Fruit fly (Drosophila melanogaster) whole organism, embryonic: Measurements from ENCODE around the gene CG14966.
A peak's percentile ranks its signal among the peaks of the same experiment; 100 is the strongest.

Experiments used
- Bdp1 ChIP-seq: fragments of 200-800 bp; sonication (Bioruptor generic); optimal IDR thresholded peaks from 3 replicates; lab custom pipeline; 2016; ENCODE audit warnings: missing biosample characterization, missing genetic modification characterization
- Bgb ChIP-seq: fragments of 200-800 bp; sonication (Bioruptor generic); IDR thresholded peaks from 2 replicates; pipeline ENCODE4 v1.3.6; 2022; ENCODE audit warnings: missing biosample characterization, missing genetic modification characterization; ENCODE audit not compliant: partially characterized antibody
- Bteb2 ChIP-seq: fragments of 200-800 bp; sonication (Bioruptor generic); optimal IDR thresholded peaks from 2 replicates; lab custom pipeline; 2016; ENCODE audit warnings: missing biosample characterization, missing genetic modification characterization
- CG10565 ChIP-seq: fragments of 200-800 bp; sonication (Bioruptor generic); optimal IDR thresholded peaks from 3 replicates; lab custom pipeline; 2016; ENCODE audit warnings: missing biosample characterization, mild to moderate bottlenecking, missing genetic modification characterization
- CG11093 ChIP-seq: fragments of 200-800 bp; sonication (Bioruptor generic); IDR thresholded peaks from 3 replicates; pipeline ENCODE4 v1.3.6; 2022; ENCODE audit warnings: missing biosample characterization, missing genetic modification characterization
- CG12155 ChIP-seq: fragments of 200-800 bp; sonication (Bioruptor generic); optimal IDR thresholded peaks from 3 replicates; lab custom pipeline; 2016; ENCODE audit warnings: missing biosample characterization, missing genetic modification characterization
- CG12744 ChIP-seq: fragments of 200-800 bp; sonication (Bioruptor generic); optimal IDR thresholded peaks from 2 replicates; lab custom pipeline; 2016; ENCODE audit warnings: missing biosample characterization, missing genetic modification characterization
- CG14965 ChIP-seq: fragments of 200-800 bp; sonication (Bioruptor generic); optimal IDR thresholded peaks from 2 replicates; lab custom pipeline; 2016; ENCODE audit warnings: missing biosample characterization, missing genetic modification characterization, borderline replicate concordance
- CG16863 ChIP-seq: fragments of 200-800 bp; sonication (Bioruptor generic); optimal IDR thresholded peaks from 3 replicates; lab custom pipeline; 2016; ENCODE audit warnings: missing biosample characterization, missing genetic modification characterization
- CG17829 ChIP-seq: fragments of 200-800 bp; optimal IDR thresholded peaks from 2 replicates; lab custom pipeline; 2019; ENCODE audit warnings: missing biosample characterization, mild to moderate bottlenecking, missing genetic modification characterization, moderate library complexity
- CG2116 ChIP-seq: fragments of 200-800 bp; sonication (Bioruptor generic); optimal IDR thresholded peaks from 3 replicates; lab custom pipeline; 2018; ENCODE audit warnings: missing biosample characterization, mild to moderate bottlenecking, missing genetic modification characterization
- CG2129 ChIP-seq: fragments of 200-800 bp; sonication (Bioruptor generic); IDR thresholded peaks from 2 replicates; pipeline ENCODE4 v1.3.6; 2022; ENCODE audit warnings: missing biosample characterization, missing genetic modification characterization; ENCODE audit not compliant: partially characterized antibody
- CG2202 ChIP-seq: fragments of 200-800 bp; sonication (Bioruptor generic); optimal IDR thresholded peaks from 2 replicates; lab custom pipeline; 2018; ENCODE audit warnings: missing biosample characterization, mild to moderate bottlenecking, missing genetic modification characterization
- CG2678 ChIP-seq: fragments of 200-800 bp; sonication (Bioruptor generic); optimal IDR thresholded peaks from 3 replicates; lab custom pipeline; 2019; ENCODE audit warnings: missing biosample characterization, mild to moderate bottlenecking, missing genetic modification characterization, moderate library complexity
- CG4360 ChIP-seq: fragments of 200-800 bp; sonication (Bioruptor generic); IDR thresholded peaks from 2 replicates; pipeline ENCODE4 v1.3.6; 2022; ENCODE audit warnings: missing biosample characterization, missing genetic modification characterization
- CG4424 ChIP-seq: fragments of 200-800 bp; sonication (Bioruptor generic); optimal IDR thresholded peaks from 3 replicates; lab custom pipeline; 2016; ENCODE audit warnings: missing biosample characterization, missing genetic modification characterization
- CG6683 ChIP-seq: fragments of 200-800 bp; sonication (Bioruptor generic); optimal IDR thresholded peaks from 2 replicates; lab custom pipeline; 2017; ENCODE audit warnings: missing biosample characterization, mild to moderate bottlenecking, missing genetic modification characterization, missing genetic modification reagents
- CG9817 ChIP-seq: fragments of 200-800 bp; sonication (Bioruptor generic); optimal IDR thresholded peaks from 2 replicates; lab custom pipeline; 2018; ENCODE audit warnings: missing biosample characterization, mild to moderate bottlenecking, missing genetic modification characterization, moderate library complexity
- CHES-1-like ChIP-seq: fragments of 200-800 bp; sonication (Bioruptor generic); optimal IDR thresholded peaks from 2 replicates; lab custom pipeline; 2016; ENCODE audit warnings: missing biosample characterization, missing genetic modification characterization
- CrebB ChIP-seq: fragments of 200-800 bp; sonication (Bioruptor generic); optimal IDR thresholded peaks from 3 replicates; lab custom pipeline; 2018; ENCODE audit warnings: missing biosample characterization, mild to moderate bottlenecking, missing genetic modification characterization
- D19A ChIP-seq: fragments of 200-800 bp; optimal IDR thresholded peaks from 3 replicates; lab custom pipeline; 2019; ENCODE audit warnings: missing biosample characterization, mild to moderate bottlenecking, missing genetic modification characterization, moderate library complexity
- Dfd ChIP-seq, 2 experiments: fragments of >200 bp; optimal IDR thresholded peaks; 2 replicates each; lab custom pipeline; 2017; ENCODE audit warnings: missing biosample characterization in 2 of 2, missing genetic modification characterization in 2 of 2
- Dp ChIP-seq: fragments of 200-800 bp; sonication (Bioruptor generic); optimal IDR thresholded peaks from 2 replicates; lab custom pipeline; 2018; ENCODE audit warnings: missing biosample characterization, mild to moderate bottlenecking, missing genetic modification characterization, moderate library complexity
- Fer1 ChIP-seq: fragments of 200-800 bp; sonication (Bioruptor generic); optimal IDR thresholded peaks from 2 replicates; lab custom pipeline; 2017; ENCODE audit warnings: missing biosample characterization, mild to moderate bottlenecking, missing genetic modification characterization
- Fer3 ChIP-seq: fragments of 200-800 bp; sonication (Bioruptor generic); optimal IDR thresholded peaks from 2 replicates; lab custom pipeline; 2018; ENCODE audit warnings: missing biosample characterization, mild to moderate bottlenecking, missing genetic modification characterization, moderate library complexity
- H2.0 ChIP-seq: fragments of 200-800 bp; sonication (Bioruptor generic); IDR thresholded peaks from 2 replicates; pipeline ENCODE4 v1.3.6; 2022; ENCODE audit warnings: missing biosample characterization, missing genetic modification characterization
- Hr39 ChIP-seq: fragments of >200 bp; optimal IDR thresholded peaks from 2 replicates; lab custom pipeline; 2017
- Mes4 ChIP-seq: fragments of 200-800 bp; sonication (Bioruptor generic); optimal IDR thresholded peaks from 2 replicates; lab custom pipeline; 2016; ENCODE audit warnings: missing biosample characterization, missing genetic modification characterization
- Optix ChIP-seq: fragments of 200-800 bp; sonication (Bioruptor generic); IDR thresholded peaks from 3 replicates; pipeline ENCODE4 v1.3.6; 2022; ENCODE audit warnings: missing biosample characterization, missing genetic modification characterization
- Rfx ChIP-seq: fragments of 200-800 bp; sonication (Bioruptor generic); IDR thresholded peaks from 2 replicates; pipeline ENCODE4 v1.3.6; 2022; ENCODE audit warnings: missing biosample characterization, missing genetic modification characterization
- Rx ChIP-seq: fragments of 200-800 bp; sonication (Bioruptor generic); IDR thresholded peaks from 2 replicates; pipeline ENCODE4 v1.3.6; 2022; ENCODE audit warnings: missing biosample characterization, missing genetic modification characterization
- Tbp ChIP-seq: fragments of >200 bp; optimal IDR thresholded peaks from 2 replicates; lab custom pipeline; 2018; ENCODE audit warnings: missing biosample characterization, missing genetic modification characterization
- Xbp1 ChIP-seq: fragments of 200-800 bp; sonication (Bioruptor generic); optimal IDR thresholded peaks from 3 replicates; lab custom pipeline; 2016; ENCODE audit warnings: missing biosample characterization, mild to moderate bottlenecking, missing genetic modification characterization
- danr ChIP-seq: fragments of 200-800 bp; sonication (Bioruptor generic); IDR thresholded peaks from 2 replicates; pipeline ENCODE4 v1.3.6; 2022; ENCODE audit warnings: missing biosample characterization, missing genetic modification characterization
- dm ChIP-seq: fragments of 200-800 bp; sonication (Bioruptor generic); optimal IDR thresholded peaks from 3 replicates; lab custom pipeline; 2016; ENCODE audit warnings: missing biosample characterization, missing genetic modification characterization
- dmrt11E ChIP-seq: fragments of 200-800 bp; sonication (Bioruptor generic); optimal IDR thresholded peaks from 3 replicates; lab custom pipeline; 2018; ENCODE audit warnings: missing biosample characterization, mild to moderate bottlenecking, missing genetic modification characterization, moderate library complexity
- dysf ChIP-seq: fragments of 200-800 bp; sonication (Bioruptor generic); IDR thresholded peaks from 3 replicates; pipeline ENCODE4 v1.3.6; 2022; ENCODE audit warnings: missing biosample characterization, missing genetic modification characterization
- ems ChIP-seq: fragments of 200-800 bp; sonication (Bioruptor generic); optimal IDR thresholded peaks from 3 replicates; lab custom pipeline; 2016; ENCODE audit warnings: missing biosample characterization, missing genetic modification characterization
- fu2 ChIP-seq: fragments of 200-800 bp; sonication (Bioruptor generic); optimal IDR thresholded peaks from 2 replicates; lab custom pipeline; 2016; ENCODE audit warnings: missing biosample characterization, missing genetic modification characterization
- grau ChIP-seq: fragments of 200-800 bp; optimal IDR thresholded peaks from 3 replicates; lab custom pipeline; 2019; ENCODE audit warnings: missing biosample characterization, mild to moderate bottlenecking, missing genetic modification characterization, moderate library complexity
- grn ChIP-seq: fragments of 200-800 bp; sonication (Bioruptor generic); optimal IDR thresholded peaks from 3 replicates; lab custom pipeline; 2017; ENCODE audit warnings: missing biosample characterization, missing genetic modification characterization
- gsb-n ChIP-seq: fragments of 200-800 bp; sonication (Bioruptor generic); optimal IDR thresholded peaks from 3 replicates; lab custom pipeline; 2018; ENCODE audit warnings: missing biosample characterization, mild to moderate bottlenecking, missing genetic modification characterization
- maf-S ChIP-seq: fragments of 200-800 bp; sonication (Bioruptor generic); optimal IDR thresholded peaks from 2 replicates; lab custom pipeline; 2016; ENCODE audit warnings: missing biosample characterization, missing genetic modification characterization
- nau ChIP-seq: fragments of 200-800 bp; sonication (Bioruptor generic); optimal IDR thresholded peaks from 3 replicates; lab custom pipeline; 2017; ENCODE audit warnings: missing biosample characterization, mild to moderate bottlenecking, missing genetic modification characterization, missing genetic modification reagents
- p53 ChIP-seq: fragments of 200-800 bp; sonication (Bioruptor generic); optimal IDR thresholded peaks from 2 replicates; lab custom pipeline; 2016; ENCODE audit warnings: missing biosample characterization, missing genetic modification characterization
- pnt ChIP-seq: fragments of 200-800 bp; sonication (Bioruptor generic); optimal IDR thresholded peaks from 3 replicates; lab custom pipeline; 2016; ENCODE audit warnings: missing biosample characterization, missing genetic modification characterization
- pzg ChIP-seq: fragments of 200-800 bp; sonication (Bioruptor generic); optimal IDR thresholded peaks from 3 replicates; lab custom pipeline; 2018; ENCODE audit warnings: missing biosample characterization, mild to moderate bottlenecking, missing genetic modification characterization, moderate library complexity
- salm ChIP-seq: fragments of 200-800 bp; sonication (Bioruptor generic); optimal IDR thresholded peaks from 2 replicates; lab custom pipeline; 2018; ENCODE audit warnings: missing biosample characterization, mild to moderate bottlenecking, missing genetic modification characterization
- seq ChIP-seq: fragments of 200-800 bp; sonication (Bioruptor generic); IDR thresholded peaks from 2 replicates; pipeline ENCODE4 v1.3.6; 2022; ENCODE audit warnings: missing biosample characterization, missing genetic modification characterization
- sisA ChIP-seq: fragments of 200-800 bp; sonication (Bioruptor generic); IDR thresholded peaks from 2 replicates; pipeline ENCODE4 v1.3.6; 2022; ENCODE audit warnings: missing biosample characterization, missing genetic modification characterization
- tx ChIP-seq: fragments of 200-800 bp; sonication (Bioruptor generic); optimal IDR thresholded peaks from 2 replicates; lab custom pipeline; 2016; ENCODE audit warnings: missing biosample characterization, missing genetic modification characterization
- unc-4 ChIP-seq: fragments of 200-800 bp; sonication (Bioruptor generic); IDR thresholded peaks from 2 replicates; pipeline ENCODE4 v1.3.6; 2022; ENCODE audit warnings: missing biosample characterization, missing genetic modification characterization; ENCODE audit not compliant: partially characterized antibody
- zfh1 ChIP-seq: fragments of 200-800 bp; sonication (Bioruptor generic); IDR thresholded peaks from 3 replicates; pipeline ENCODE4 v1.3.6; 2022; ENCODE audit warnings: missing biosample characterization, missing genetic modification characterization

Gene CG14966

DNA sequence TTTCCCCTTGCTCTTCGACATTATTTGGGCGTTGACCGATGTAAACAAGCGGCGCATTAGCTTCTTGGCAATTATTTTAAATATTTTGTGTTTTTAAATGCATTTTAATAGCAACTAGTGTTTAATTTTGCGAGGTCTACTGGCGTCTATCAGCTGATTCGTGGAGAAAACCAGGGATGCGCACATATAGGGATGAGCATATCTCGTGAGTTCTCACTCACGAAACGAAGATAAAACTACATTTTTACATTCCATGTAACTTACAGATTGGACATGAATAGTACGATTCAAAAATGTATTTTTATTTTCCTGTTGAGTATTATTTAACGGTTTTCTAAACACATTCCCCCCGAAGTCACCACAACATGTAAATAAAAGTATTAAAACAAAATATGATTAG is at the start of gene CG14966 (continued):
- no peak for TF ChIP-seq gsb-n (tag; lab: Kevin White, UChicago)
- TF ChIP-seq Mes4 (GFP tag; lab: Kevin White, UChicago) = no peak
- TF ChIP-seq Optix (GFP tag; lab: Robert Waterston, UW) = no peak
- TF ChIP-seq zfh1 (GFP tag; lab: Robert Waterston, UW) = no peak
- TF ChIP-seq dm (GFP tag; lab: Kevin White, UChicago) = no peak
- TF ChIP-seq p53 (GFP tag; lab: Kevin White, UChicago) = peak; percentile 11
- no peak for TF ChIP-seq Tbp
- peak; percentile 11 for TF ChIP-seq grn
- TF ChIP-seq Dfd (GFP tag; optimal IDR thresholded peaks at IDR 0.05; lab: Kevin White, UChicago) = no peak
- TF ChIP-seq dmrt11E (tag; lab: Kevin White, UChicago) = no peak
- peak; percentile 80 for TF ChIP-seq CG2129 (GFP tag; lab: Robert Waterston, UW)
- TF ChIP-seq seq (GFP tag; lab: Robert Waterston, UW) = no peak
- peak; percentile 1 for TF ChIP-seq CG4424 (GFP tag; lab: Kevin White, UChicago)
- no peak for TF ChIP-seq CrebB (tag; lab: Kevin White, UChicago)
- TF ChIP-seq CG14965 (GFP tag; lab: Kevin White, UChicago) = no peak
- peak; percentile 32 for TF ChIP-seq CG12155 (GFP tag; lab: Kevin White, UChicago)
- TF ChIP-seq Bdp1 (GFP tag; lab: Kevin White, UChicago) = no peak
- TF ChIP-seq nau = no peak
- TF ChIP-seq Bteb2 = peak; percentile 23
- peak; percentile 4 for TF ChIP-seq CG2678 (tag; lab: Kevin White, UChicago)
- peak; percentile 43 for TF ChIP-seq CG2116 (GFP tag; lab: Kevin White, UChicago)
- peak; percentile 6 for TF ChIP-seq CG9817 (tag; lab: Kevin White, UChicago)
- TF ChIP-seq Fer1 (GFP tag; lab: Kevin White, UChicago) = peak; percentile 31
- no peak for TF ChIP-seq dysf (GFP tag; lab: Robert Waterston, UW)
- TF ChIP-seq CG11093 (GFP tag; lab: Robert Waterston, UW) = no peak
- no peak for TF ChIP-seq Rx
- TF ChIP-seq sisA (GFP tag; lab: Robert Waterston, UW) = no peak
- no peak for TF ChIP-seq CG12744
- TF ChIP-seq CG16863 = no peak
- no peak for TF ChIP-seq D19A
- TF ChIP-seq ems (GFP tag; lab: Kevin White, UChicago) = no peak
- TF ChIP-seq CG2202 (tag; lab: Kevin White, UChicago) = no peak
- TF ChIP-seq Rfx = peak; percentile 73
- peak; percentile 96 for TF ChIP-seq Bgb (GFP tag; lab: Robert Waterston, UW)
- TF ChIP-seq CG17829 (tag; lab: Kevin White, UChicago) = peak; percentile 66
- peak; percentile 91 for TF ChIP-seq unc-4 (GFP tag; lab: Robert Waterston, UW)
- TF ChIP-seq tx (GFP tag; lab: Kevin White, UChicago) = no peak
- peak; percentile 34 for TF ChIP-seq grau (tag; lab: Kevin White, UChicago)
- TF ChIP-seq fu2 = peak; percentile 33
- TF ChIP-seq Fer3 (tag; lab: Kevin White, UChicago) = no peak
- TF ChIP-seq pnt (GFP tag; lab: Kevin White, UChicago) = no peak
- TF ChIP-seq Xbp1 (GFP tag; lab: Kevin White, UChicago) = peak; percentile 52
- no peak for TF ChIP-seq salm (tag; lab: Kevin White, UChicago)
- TF ChIP-seq CG6683 = no peak
- TF ChIP-seq Hr39 (lab: Kevin White, UChicago) = no peak
- TF ChIP-seq Dp (GFP tag; lab: Kevin White, UChicago) = peak; percentile 42
- 0 out of 2 replicates have a peak, but pooled peaks have one; percentile 6 for TF ChIP-seq H2.0 (GFP tag; lab: Robert Waterston, UW)
- TF ChIP-seq CG4360 (GFP tag; lab: Robert Waterston, UW) = no peak
- no peak for TF ChIP-seq CG10565 (GFP tag; lab: Kevin White, UChicago)
- TF ChIP-seq maf-S (GFP tag; lab: Kevin White, UChicago) = no peak
- TF ChIP-seq pzg = peak; percentile 89
- no peak for TF ChIP-seq danr
- peak; percentile 70 for TF ChIP-seq CHES-1-like
